Fruit fly (Drosophila melanogaster) whole organism, embryonic: ENCODE data around the gene Prtl99C.

ENCODE experiments used
- Antp ChIP-seq: fragments of 200-800 bp; sonication (Bioruptor generic); optimal IDR thresholded peaks from 3 replicates; lab custom pipeline; 2016; ENCODE audit warnings: missing biosample characterization, missing genetic modification characterization
- C15 ChIP-seq: fragments of 200-800 bp; sonication (Bioruptor generic); IDR thresholded peaks from 3 replicates; pipeline ENCODE4 v1.3.6; 2022; ENCODE audit warnings: missing biosample characterization, missing genetic modification characterization
- CG10321 ChIP-seq: fragments of 200-800 bp; sonication (Bioruptor generic); IDR thresholded peaks from 2 replicates; pipeline ENCODE4 v1.3.6; 2022; ENCODE audit warnings: missing biosample characterization, missing genetic modification characterization
- CG11398 ChIP-seq: fragments of 200-800 bp; sonication (Bioruptor generic); optimal IDR thresholded peaks from 2 replicates; lab custom pipeline; 2016; ENCODE audit warnings: missing biosample characterization, missing genetic modification characterization
- CG12391 ChIP-seq: fragments of 200-800 bp; sonication (Bioruptor generic); optimal IDR thresholded peaks from 3 replicates; lab custom pipeline; 2018; ENCODE audit warnings: missing biosample characterization, mild to moderate bottlenecking, missing genetic modification characterization, moderate library complexity
- CG13424 ChIP-seq: fragments of 200-800 bp; sonication (Bioruptor generic); optimal IDR thresholded peaks from 2 replicates; lab custom pipeline; 2019; ENCODE audit warnings: missing biosample characterization, mild to moderate bottlenecking, missing genetic modification characterization, moderate library complexity
- CG13775 ChIP-seq: fragments of 200-800 bp; sonication (Bioruptor generic); optimal IDR thresholded peaks from 3 replicates; lab custom pipeline; 2017; ENCODE audit warnings: missing biosample characterization, mild to moderate bottlenecking, missing genetic modification characterization
- CG14860 ChIP-seq: fragments of 200-800 bp; sonication (Bioruptor generic); IDR thresholded peaks from 3 replicates; pipeline ENCODE4 v1.3.6; 2022; ENCODE audit warnings: missing biosample characterization, missing genetic modification characterization; ENCODE audit not compliant: partially characterized antibody
- CG16779 ChIP-seq: fragments of 200-800 bp; sonication (Bioruptor generic); IDR thresholded peaks from 2 replicates; pipeline ENCODE4 v1.3.6; 2022; ENCODE audit warnings: missing biosample characterization, missing genetic modification characterization
- CG2120 ChIP-seq: fragments of 200-800 bp; sonication (Bioruptor generic); optimal IDR thresholded peaks from 3 replicates; lab custom pipeline; 2016; ENCODE audit warnings: missing biosample characterization, missing genetic modification characterization
- CG3163 ChIP-seq: fragments of 200-800 bp; sonication (Bioruptor generic); optimal IDR thresholded peaks from 3 replicates; lab custom pipeline; 2016; ENCODE audit warnings: missing biosample characterization, missing genetic modification characterization
- CG32532 ChIP-seq: fragments of 200-800 bp; sonication (Bioruptor generic); IDR thresholded peaks from 2 replicates; pipeline ENCODE4 v1.3.6; 2022; ENCODE audit warnings: missing biosample characterization, missing genetic modification characterization
- CG33557 ChIP-seq: fragments of 200-800 bp; sonication (Bioruptor generic); optimal IDR thresholded peaks from 2 replicates; lab custom pipeline; 2019; ENCODE audit warnings: missing biosample characterization, mild to moderate bottlenecking, missing genetic modification characterization, moderate library complexity
- CG34224 ChIP-seq: fragments of 200-800 bp; sonication (Bioruptor generic); IDR thresholded peaks from 3 replicates; pipeline ENCODE4 v1.3.6; 2022; ENCODE audit warnings: missing biosample characterization, missing genetic modification characterization; ENCODE audit not compliant: partially characterized antibody
- CG3995 ChIP-seq: fragments of 200-800 bp; sonication (Bioruptor generic); optimal IDR thresholded peaks from 3 replicates; lab custom pipeline; 2016; ENCODE audit warnings: missing biosample characterization, missing genetic modification characterization
- CG4854 ChIP-seq: fragments of 200-800 bp; sonication (Bioruptor generic); optimal IDR thresholded peaks from 2 replicates; lab custom pipeline; 2016; ENCODE audit warnings: missing biosample characterization, missing genetic modification characterization, inconsistent platforms
- CG6654 ChIP-seq: fragments of 200-800 bp; sonication (Bioruptor generic); optimal IDR thresholded peaks from 2 replicates; lab custom pipeline; 2017; ENCODE audit warnings: missing biosample characterization, mild to moderate bottlenecking, missing genetic modification characterization
- CG6689 ChIP-seq: fragments of 200-800 bp; sonication (Bioruptor generic); IDR thresholded peaks from 2 replicates; pipeline ENCODE4 v1.3.6; 2022; ENCODE audit warnings: missing biosample characterization, missing genetic modification characterization
- CG6813 ChIP-seq: fragments of 200-800 bp; sonication (Bioruptor generic); optimal IDR thresholded peaks from 2 replicates; lab custom pipeline; 2017; ENCODE audit warnings: missing biosample characterization, missing genetic modification characterization, mild to moderate bottlenecking, moderate library complexity, missing genetic modification reagents
- CG7357 ChIP-seq: fragments of 200-800 bp; sonication (Bioruptor generic); IDR thresholded peaks from 3 replicates; pipeline ENCODE4 v1.3.6; 2022; ENCODE audit warnings: missing biosample characterization, missing genetic modification characterization
- CG7372 ChIP-seq: fragments of 200-800 bp; sonication (Bioruptor generic); IDR thresholded peaks from 2 replicates; pipeline ENCODE4 v1.3.6; 2022; ENCODE audit warnings: missing biosample characterization, missing genetic modification characterization
- CG7556 ChIP-seq: fragments of 200-800 bp; sonication (Bioruptor generic); optimal IDR thresholded peaks from 2 replicates; lab custom pipeline; 2017; ENCODE audit warnings: missing biosample characterization, mild to moderate bottlenecking, missing genetic modification characterization
- CG9817 ChIP-seq: fragments of 200-800 bp; sonication (Bioruptor generic); optimal IDR thresholded peaks from 2 replicates; lab custom pipeline; 2018; ENCODE audit warnings: missing biosample characterization, mild to moderate bottlenecking, missing genetic modification characterization, moderate library complexity
- CoRest ChIP-seq: fragments of 200-800 bp; sonication (Bioruptor generic); optimal IDR thresholded peaks from 3 replicates; lab custom pipeline; 2018; ENCODE audit warnings: missing biosample characterization, mild to moderate bottlenecking, missing genetic modification characterization, moderate library complexity
- CrebB ChIP-seq: fragments of 200-800 bp; sonication (Bioruptor generic); optimal IDR thresholded peaks from 3 replicates; lab custom pipeline; 2018; ENCODE audit warnings: missing biosample characterization, mild to moderate bottlenecking, missing genetic modification characterization
- Dip2 ChIP-seq: fragments of 200-800 bp; sonication (Bioruptor generic); IDR thresholded peaks from 2 replicates; pipeline ENCODE4 v1.3.6; 2022; ENCODE audit warnings: missing biosample characterization, missing genetic modification characterization
- Elba2 ChIP-seq: fragments of 200-800 bp; sonication (Bioruptor generic); optimal IDR thresholded peaks from 3 replicates; lab custom pipeline; 2016; ENCODE audit warnings: missing biosample characterization, missing genetic modification characterization
- HmgZ ChIP-seq: fragments of 200-800 bp; sonication (Bioruptor generic); optimal IDR thresholded peaks from 2 replicates; lab custom pipeline; 2018; ENCODE audit warnings: missing biosample characterization, mild to moderate bottlenecking, missing genetic modification characterization
- Meics ChIP-seq: fragments of 200-800 bp; sonication (Bioruptor generic); optimal IDR thresholded peaks from 2 replicates; lab custom pipeline; 2017; ENCODE audit warnings: missing biosample characterization, mild to moderate bottlenecking, missing genetic modification characterization
- Nf-YB ChIP-seq: fragments of 200-800 bp; sonication (Bioruptor generic); optimal IDR thresholded peaks from 3 replicates; lab custom pipeline; 2019; ENCODE audit warnings: missing biosample characterization, mild to moderate bottlenecking, missing genetic modification characterization, moderate library complexity
- Nf-YC ChIP-seq: fragments of 200-800 bp; optimal IDR thresholded peaks from 3 replicates; lab custom pipeline; 2019; ENCODE audit warnings: missing biosample characterization, mild to moderate bottlenecking, missing genetic modification characterization, moderate library complexity
- Ravus ChIP-seq: fragments of 200-800 bp; sonication (Bioruptor generic); IDR thresholded peaks from 2 replicates; pipeline ENCODE4 v1.3.6; 2022; ENCODE audit warnings: missing biosample characterization, missing genetic modification characterization
- Six4 ChIP-seq: fragments of 200-800 bp; sonication (Bioruptor generic); optimal IDR thresholded peaks from 2 replicates; lab custom pipeline; 2016; ENCODE audit warnings: missing biosample characterization, missing genetic modification characterization
- Sox102F ChIP-seq: fragments of 200-800 bp; sonication (Bioruptor generic); optimal IDR thresholded peaks from 2 replicates; lab custom pipeline; 2018; ENCODE audit warnings: missing biosample characterization, mild to moderate bottlenecking, missing genetic modification characterization, moderate library complexity
- Tbp ChIP-seq: fragments of >200 bp; optimal IDR thresholded peaks from 2 replicates; lab custom pipeline; 2018; ENCODE audit warnings: missing biosample characterization, missing genetic modification characterization
- ab ChIP-seq: fragments of 200-800 bp; sonication (Bioruptor generic); optimal IDR thresholded peaks from 2 replicates; lab custom pipeline; 2016; ENCODE audit warnings: missing biosample characterization, missing genetic modification characterization
- chm ChIP-seq: fragments of 200-800 bp; sonication (Bioruptor generic); IDR thresholded peaks from 2 replicates; pipeline ENCODE4 v1.3.6; 2022; ENCODE audit warnings: missing biosample characterization, missing genetic modification characterization
- gsb ChIP-seq: fragments of 200-800 bp; sonication (Bioruptor generic); IDR thresholded peaks from 2 replicates; pipeline ENCODE4 v1.3.6; 2022; ENCODE audit warnings: missing biosample characterization, missing genetic modification characterization
- jigr1 ChIP-seq: fragments of 200-800 bp; sonication (Bioruptor generic); IDR thresholded peaks from 3 replicates; pipeline ENCODE4 v1.3.6; 2022; ENCODE audit warnings: missing biosample characterization, missing genetic modification characterization
- klu ChIP-seq: fragments of 200-800 bp; sonication (Bioruptor generic); IDR thresholded peaks from 2 replicates; pipeline ENCODE4 v1.3.6; 2022; ENCODE audit warnings: missing biosample characterization, missing genetic modification characterization
- lab ChIP-seq: fragments of 200-800 bp; sonication (Bioruptor generic); optimal IDR thresholded peaks from 3 replicates; lab custom pipeline; 2017; ENCODE audit warnings: missing biosample characterization, missing genetic modification characterization, mild to moderate bottlenecking, moderate library complexity, missing genetic modification reagents
- mld ChIP-seq: fragments of 200-800 bp; sonication (Bioruptor generic); IDR thresholded peaks from 3 replicates; pipeline ENCODE4 v1.3.6; 2022; ENCODE audit warnings: missing biosample characterization, missing genetic modification characterization; ENCODE audit not compliant: partially characterized antibody
- nmo ChIP-seq: fragments of 200-800 bp; sonication (Bioruptor generic); optimal IDR thresholded peaks from 2 replicates; lab custom pipeline; 2018; ENCODE audit warnings: missing biosample characterization, mild to moderate bottlenecking, missing genetic modification characterization, moderate library complexity
- pfk ChIP-seq: fragments of 200-800 bp; sonication (Bioruptor generic); optimal IDR thresholded peaks from 2 replicates; lab custom pipeline; 2018; ENCODE audit warnings: missing biosample characterization, mild to moderate bottlenecking, missing genetic modification characterization, moderate library complexity
- phol ChIP-seq: fragments of 200-800 bp; sonication (Bioruptor generic); optimal IDR thresholded peaks from 3 replicates; lab custom pipeline; 2018; ENCODE audit warnings: missing biosample characterization, mild to moderate bottlenecking, missing genetic modification characterization, moderate library complexity
- pum ChIP-seq: fragments of 200-800 bp; sonication (Bioruptor generic); optimal IDR thresholded peaks from 2 replicates; lab custom pipeline; 2016; ENCODE audit warnings: missing biosample characterization, missing genetic modification characterization
- sc ChIP-seq, 3 experiments: fragments of >200 bp in 2 of 3; fragments of 200-800 bp in 1 of 3; sonication (Bioruptor generic) in 1 of 3; optimal IDR thresholded peaks; 2 replicates in 2 of 3; 3 replicates in 1 of 3; lab custom pipeline; 2017; ENCODE audit warnings: mild to moderate bottlenecking in 1 of 3, missing biosample characterization in 1 of 3, missing genetic modification characterization in 1 of 3, missing genetic modification reagents in 1 of 3
- scrt ChIP-seq: fragments of 200-800 bp; sonication (Bioruptor generic); optimal IDR thresholded peaks from 2 replicates; lab custom pipeline; 2018; ENCODE audit warnings: missing biosample characterization, mild to moderate bottlenecking, missing genetic modification characterization, moderate library complexity
- stc ChIP-seq: fragments of 200-800 bp; sonication (Bioruptor generic); IDR thresholded peaks from 2 replicates; pipeline ENCODE4 v1.3.6; 2022; ENCODE audit warnings: missing biosample characterization, missing genetic modification characterization
- tio ChIP-seq: fragments of 200-800 bp; sonication (Bioruptor generic); optimal IDR thresholded peaks from 2 replicates; lab custom pipeline; 2017; ENCODE audit warnings: missing biosample characterization, missing genetic modification characterization, inconsistent platforms
- usp ChIP-seq: fragments of >200 bp; optimal IDR thresholded peaks from 2 replicates; lab custom pipeline; 2017; ENCODE audit warnings: missing biosample characterization, missing genetic modification characterization

The Prtl99C gene

dm6 chr3R:29841293-29841791 lies 5.6 kb downstream of the Prtl99C start, which contains the start of gene Cad99C (continued):
- TF ChIP-seq lab (peak; percentile 31), pfk (GFP tag; lab: Kevin White, UChicago) (peak; percentile 92), ab (GFP tag; lab: Kevin White, UChicago) (no peak), CG33557 (GFP tag; lab: Kevin White, UChicago) (no peak), CG3995 (GFP tag; lab: Kevin White, UChicago) (no peak), Dip2 (GFP tag; lab: Robert Waterston, UW) (no peak), HmgZ (no peak), CG6813 (GFP tag; lab: Kevin White, UChicago) (no peak), Tbp (GFP tag; lab: Kevin White, UChicago) (no peak), CG13424 (tag; lab: Kevin White, UChicago) (no peak), Six4 (GFP tag; lab: Kevin White, UChicago) (no peak), C15 (GFP tag; lab: Robert Waterston, UW) (no peak), Antp (GFP tag; lab: Kevin White, UChicago) (no peak), CG11398 (GFP tag; lab: Kevin White, UChicago) (no peak), Sox102F (GFP tag; lab: Kevin White, UChicago) (no peak), stc (no peak), CG16779 (no peak), CG6689 (no peak), tio (no peak), CG9817 (tag; lab: Kevin White, UChicago) (no peak), CG34224 (no peak), mld (GFP tag; lab: Robert Waterston, UW) (0 out of 3 replicates have a peak, but pooled peaks have one; percentile 33), CoRest (tag; lab: Kevin White, UChicago) (no peak), CG14860 (GFP tag; lab: Robert Waterston, UW) (no peak), scrt (no peak), klu (GFP tag; lab: Robert Waterston, UW) (no peak), Ravus (no peak), Elba2 (GFP tag; lab: Kevin White, UChicago) (no peak), sc (optimal IDR thresholded peaks at IDR 0.05; lab: Kevin White, UChicago) (no peak), sc (GFP tag; optimal IDR thresholded peaks at IDR 0.05; lab: Kevin White, UChicago) (no peak), Nf-YC (no peak), CG13775 (GFP tag; lab: Kevin White, UChicago) (no peak), nmo (no peak), CG2120 (GFP tag; lab: Kevin White, UChicago) (no peak), CG7357 (GFP tag; lab: Robert Waterston, UW) (no peak), gsb (no peak), CG4854 (GFP tag; lab: Kevin White, UChicago) (no peak), usp (GFP tag; lab: Kevin White, UChicago) (no peak), pum (no peak), CrebB (tag; lab: Kevin White, UChicago) (no peak), CG7556 (no peak), Nf-YB (GFP tag; lab: Kevin White, UChicago) (no peak), chm (GFP tag; lab: Robert Waterston, UW) (no peak; the same call in 1 of the 2 replicates), CG12391 (no peak), CG10321 (no peak), phol (tag; lab: Kevin White, UChicago) (no peak), CG6654 (GFP tag; lab: Kevin White, UChicago) (no peak), CG7372 (no peak), Meics (GFP tag; lab: Kevin White, UChicago) (no peak), CG3163 (GFP tag; lab: Kevin White, UChicago) (no peak), jigr1 (no peak), CG32532 (GFP tag; lab: Robert Waterston, UW) (no peak)
